Fruit fly (Drosophila melanogaster): ENCODE data around the gene Prx4.
A peak's percentile ranks its signal among the peaks of the same experiment; 100 is the strongest.

Gene Prx4

DNA sequence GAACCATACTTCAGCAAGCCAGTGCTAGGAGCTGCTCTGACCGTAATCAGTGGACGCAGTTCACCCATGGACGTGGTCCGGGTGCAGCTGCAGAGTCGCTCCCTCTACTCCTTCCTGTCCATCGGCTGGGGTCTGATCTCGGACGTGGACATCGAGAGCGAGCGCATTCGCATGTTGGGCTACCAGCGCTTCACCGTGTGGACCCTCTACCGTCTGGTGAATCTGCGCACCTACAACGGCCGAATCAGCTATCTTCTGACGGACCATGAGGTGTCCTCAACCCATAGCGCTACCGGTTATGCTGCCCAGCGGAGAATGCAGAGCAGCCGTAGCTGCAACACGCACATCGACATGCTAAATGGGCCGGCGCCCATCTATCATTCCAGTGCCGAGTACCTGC, 6.5 kb downstream of the Prx4 start:
- TF ChIP-seq GATAd (GFP tag; optimal IDR thresholded peaks at IDR 0.05), result no peak
- TF ChIP-seq dsf (GFP tag; optimal IDR thresholded peaks at IDR 0.05; ENCODE audit: borderline replicate concordance), result no peak
- TF ChIP-seq ey (GFP tag; optimal IDR thresholded peaks at IDR 0.05), result no peak
- TF ChIP-seq h (GFP tag; optimal IDR thresholded peaks at IDR 0.05), result no peak
- TF ChIP-seq CG32264 (GFP tag; optimal IDR thresholded peaks at IDR 0.05), result no peak
- TF ChIP-seq CG9705 (GFP tag; optimal IDR thresholded peaks at IDR 0.05), result no peak
- no peak for TF ChIP-seq fru (GFP tag; optimal IDR thresholded peaks at IDR 0.05)
- TF ChIP-seq Abd-B (GFP tag; optimal IDR thresholded peaks at IDR 0.05), result no peak
- no peak for TF ChIP-seq br (GFP tag; optimal IDR thresholded peaks at IDR 0.05)

DNA sequence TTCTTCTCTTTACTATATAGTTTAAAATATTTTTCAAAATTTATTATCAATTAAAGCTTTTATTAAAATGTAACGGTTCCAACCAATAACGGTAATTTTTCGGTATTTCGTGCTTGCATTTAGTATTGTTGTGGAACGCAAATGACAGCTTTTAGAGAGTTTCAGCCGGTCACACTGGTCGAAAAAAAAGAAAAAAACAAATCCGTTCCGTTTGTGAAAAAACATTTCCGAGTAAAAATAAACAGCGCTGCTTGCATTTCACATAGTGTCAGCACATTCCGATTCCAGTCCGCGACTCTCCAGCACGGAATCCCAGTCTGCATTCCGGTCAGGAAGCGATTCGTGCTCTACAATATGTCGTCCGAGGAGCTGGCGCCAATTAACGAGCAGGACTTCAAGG, 8.0 kb downstream of the Prx4 start, which contains the start of gene CG32485:
CG32485 (plus strand) TSS at position 139 of the 400 bp plus-strand sequence.
- TF ChIP-seq Rel (GFP tag; optimal IDR thresholded peaks at IDR 0.05) (no peak), Rel (tag; optimal IDR thresholded peaks at IDR 0.05) (peak; percentile 90), lola (GFP tag; optimal IDR thresholded peaks at IDR 0.05) (no peak), sage (GFP tag; optimal IDR thresholded peaks at IDR 0.05) (no peak), jim (GFP tag; optimal IDR thresholded peaks at IDR 0.05) (peak; percentile 54)

DNA sequence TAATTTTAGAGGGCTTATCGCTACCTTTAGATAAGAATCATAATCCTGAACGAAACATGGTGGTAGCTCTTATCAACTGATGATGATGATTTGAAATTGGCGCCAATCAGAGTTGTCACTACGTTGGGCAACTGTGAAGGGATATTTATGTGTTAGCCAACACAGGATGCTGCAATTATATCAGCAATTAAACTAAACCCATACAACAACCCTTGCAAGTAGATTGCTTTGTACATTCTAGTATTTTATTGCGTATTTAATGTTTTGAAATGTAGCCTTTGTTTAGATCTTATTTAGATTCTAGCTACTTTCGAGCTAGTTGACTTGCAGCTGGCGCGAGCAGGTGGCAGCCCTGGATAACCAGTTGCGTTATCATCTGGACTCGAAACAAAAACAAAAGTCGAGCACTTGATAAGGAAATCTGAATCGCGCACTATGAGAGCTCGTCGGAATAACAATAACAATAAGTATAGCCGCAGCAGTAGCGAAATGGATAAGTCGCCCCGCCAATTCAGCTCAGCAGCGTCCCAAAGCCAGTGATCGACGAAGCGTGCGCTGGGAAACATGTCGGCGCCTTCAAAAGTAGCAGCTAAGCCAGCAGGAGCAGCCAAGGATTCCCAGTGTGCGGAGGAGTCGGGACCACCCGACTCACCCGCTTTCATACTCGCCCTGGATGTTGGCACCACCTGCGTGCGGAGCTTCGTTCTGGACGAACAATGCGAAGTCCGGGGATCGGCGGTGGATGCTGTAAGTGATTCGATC, 10.1 kb downstream of the Prx4 start, which contains the start of gene CG1271:
CG1271 (plus strand) TSS at position 405 of the 762 bp plus-strand sequence.
- TF ChIP-seq Vsx2 (GFP tag; optimal IDR thresholded peaks at IDR 0.05; ENCODE audit: partially characterized antibody), result no peak
- TF ChIP-seq fru (GFP tag; optimal IDR thresholded peaks at IDR 0.05), result no peak
- TF ChIP-seq Abd-B (GFP tag; optimal IDR thresholded peaks at IDR 0.05), result no peak
- TF ChIP-seq jim (GFP tag; optimal IDR thresholded peaks at IDR 0.05), result no peak
- no peak for TF ChIP-seq dmrt93B (GFP tag; optimal IDR thresholded peaks at IDR 0.05)
- TF ChIP-seq N (GFP tag; optimal IDR thresholded peaks at IDR 0.05), result no peak
- TF ChIP-seq Mio (GFP tag; optimal IDR thresholded peaks at IDR 0.05), result no peak
- peak in 1 of 2 experiments; percentile 82 for TF ChIP-seq foxo (GFP tag; optimal IDR thresholded peaks at IDR 0.05)
- TF ChIP-seq OdsH (GFP tag; optimal IDR thresholded peaks at IDR 0.05), result peak; percentile 41
- TF ChIP-seq Myc (optimal IDR thresholded peaks at IDR 0.05), result peak; percentile 98
- TF ChIP-seq dl (GFP tag; optimal IDR thresholded peaks at IDR 0.05; ENCODE audit: insufficient read depth in 1 of 2, partially characterized antibody in 2 of 2), result no peak
- no peak for TF ChIP-seq sage (GFP tag; optimal IDR thresholded peaks at IDR 0.05)
- TF ChIP-seq br (GFP tag; optimal IDR thresholded peaks at IDR 0.05), result peak; percentile 67
- TF ChIP-seq Hnf4 (GFP tag; optimal IDR thresholded peaks at IDR 0.05), result no peak
- peak; percentile 73 for TF ChIP-seq HLH106 (tag; optimal IDR thresholded peaks at IDR 0.05)
- TF ChIP-seq Dif (GFP tag; optimal IDR thresholded peaks at IDR 0.05; ENCODE audit: partially characterized antibody), result no peak
- peak; percentile 51 for TF ChIP-seq CG9705 (GFP tag; optimal IDR thresholded peaks at IDR 0.05)
- TF ChIP-seq sv (GFP tag; optimal IDR thresholded peaks at IDR 0.05), result peak; percentile 29
- peak; percentile 85 for TF ChIP-seq h (GFP tag; optimal IDR thresholded peaks at IDR 0.05)
- peak; percentile 71 for TF ChIP-seq Sp1 (GFP tag; optimal IDR thresholded peaks at IDR 0.05)
- no peak for TF ChIP-seq Dfd (GFP tag; optimal IDR thresholded peaks at IDR 0.05)
- TF ChIP-seq Jra (GFP tag; optimal IDR thresholded peaks at IDR 0.05), result peak; percentile 30
- no peak for TF ChIP-seq CrebA (GFP tag; optimal IDR thresholded peaks at IDR 0.05; ENCODE audit: borderline replicate concordance)
- TF ChIP-seq rgr (GFP tag; optimal IDR thresholded peaks at IDR 0.05), result peak; percentile 59
- no peak for TF ChIP-seq Hr83 (GFP tag; optimal IDR thresholded peaks at IDR 0.05; ENCODE audit: poor library complexity, severe bottlenecking)
- no peak for TF ChIP-seq CG32264 (GFP tag; optimal IDR thresholded peaks at IDR 0.05)
- TF ChIP-seq brk (GFP tag; optimal IDR thresholded peaks at IDR 0.05), result no peak
- peak; percentile 39 for TF ChIP-seq psq (GFP tag; optimal IDR thresholded peaks at IDR 0.05)
- TF ChIP-seq Hr78 (GFP tag; optimal IDR thresholded peaks at IDR 0.05), result no peak
- TF ChIP-seq dsf (GFP tag; optimal IDR thresholded peaks at IDR 0.05; ENCODE audit: borderline replicate concordance), result no peak
- peak; percentile 84 for TF ChIP-seq GATAd (GFP tag; optimal IDR thresholded peaks at IDR 0.05)
- TF ChIP-seq woc (GFP tag; optimal IDR thresholded peaks at IDR 0.05), result peak; percentile 82
- TF ChIP-seq ey (GFP tag; optimal IDR thresholded peaks at IDR 0.05), result peak; percentile 65
- no peak for TF ChIP-seq usp (GFP tag; optimal IDR thresholded peaks at IDR 0.05)
- TF ChIP-seq pan (optimal IDR thresholded peaks at IDR 0.05), result no peak
- TF ChIP-seq tai (GFP tag; optimal IDR thresholded peaks at IDR 0.05), result no peak
- TF ChIP-seq Rel (GFP tag; optimal IDR thresholded peaks at IDR 0.05), result no peak
- TF ChIP-seq Rel (tag; optimal IDR thresholded peaks at IDR 0.05), result peak; percentile 61
- TF ChIP-seq lola (GFP tag; optimal IDR thresholded peaks at IDR 0.05), result no peak
